Worm (Caenorhabditis elegans): ENCODE data around the gene srsx-21.

The srsx-21 gene

DNA sequence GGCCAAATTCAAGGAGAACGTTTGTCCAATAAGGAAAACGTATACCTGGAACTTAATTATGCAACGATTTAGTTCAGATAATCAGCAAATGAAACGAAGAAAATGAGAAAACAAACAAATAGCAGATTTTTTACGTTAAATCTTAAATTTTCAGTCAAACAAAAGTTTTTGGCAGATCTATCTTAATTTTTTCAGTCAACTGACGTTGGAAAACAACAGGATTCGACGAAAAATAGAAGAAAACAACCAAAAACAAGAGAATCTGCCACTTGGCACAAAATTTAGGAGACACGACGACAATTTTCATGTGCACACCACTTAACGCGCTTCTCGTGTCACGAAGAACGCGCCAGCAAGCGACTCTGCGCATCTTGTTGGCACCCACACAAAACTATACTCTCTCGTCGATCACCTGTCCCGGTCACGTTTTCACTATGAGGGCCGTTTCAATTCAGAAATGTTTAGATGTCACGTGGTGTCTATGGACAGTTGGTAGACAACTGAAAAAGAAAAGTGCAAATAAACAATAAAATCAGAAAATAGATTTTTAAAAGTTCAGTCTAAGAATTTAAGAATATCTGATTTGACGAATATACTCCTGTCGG is 48.0 kb upstream of the srsx-21 start, which contains the start of gene ztf-7 (continued):
- TF ChIP-seq egl-44 (GFP tag; IDR thresholded peaks at IDR 0.05) (peak; percentile 68), pbrm-1 (GFP tag; IDR thresholded peaks at IDR 0.05) (peak; percentile 97), C06A6.2 (GFP tag; conservative IDR thresholded peaks at IDR 0.05) (peak; percentile 93), mel-28 (tag; optimal IDR thresholded peaks at IDR 0.05; ENCODE audit: borderline replicate concordance) (no peak), ets-4 (GFP tag; optimal IDR thresholded peaks at IDR 0.05) (peak; percentile 86), snpc-4 (GFP tag; optimal IDR thresholded peaks at IDR 0.05) (peak; percentile 67), snpc-4 (tag; optimal IDR thresholded peaks at IDR 0.05) (peak in 3 of 4 experiments; percentile 77 to 87 (median 84)), sdz-38 (tag; optimal IDR thresholded peaks at IDR 0.05) (no peak), ccch-3 (GFP tag; optimal IDR thresholded peaks at IDR 0.05) (no peak), nhr-27 (tag; optimal IDR thresholded peaks at IDR 0.05) (peak; percentile 8), snpc-3.4 (tag; optimal IDR thresholded peaks at IDR 0.05) (no peak), Y53G8AR.9 (GFP tag; conservative IDR thresholded peaks at IDR 0.05) (peak; percentile 95), athp-1 (tag; optimal IDR thresholded peaks at IDR 0.05) (peak; percentile 61), F39B2.1 (GFP tag; IDR thresholded peaks at IDR 0.05) (no peak), Y56A3A.18 (GFP tag; IDR thresholded peaks at IDR 0.05) (peak; percentile 94), hsf-1 (GFP tag; IDR thresholded peaks at IDR 0.05) (peak; percentile 62; the same call in 1 of the 2 replicates), ztf-18 (tag; optimal IDR thresholded peaks at IDR 0.05) (peak; percentile 98), hmg-20 (GFP tag; IDR thresholded peaks at IDR 0.05) (peak; percentile 63), lin-40 (tag; optimal IDR thresholded peaks at IDR 0.05) (peak; percentile 97), dpff-1 (tag; optimal IDR thresholded peaks at IDR 0.05) (no peak), chd-7 (tag; optimal IDR thresholded peaks at IDR 0.05) (peak; percentile 90), attf-5 (GFP tag; optimal IDR thresholded peaks at IDR 0.05) (peak; percentile 97), aptf-3 (GFP tag; IDR thresholded peaks at IDR 0.05) (no peak), F33H1.4 (GFP tag; IDR thresholded peaks at IDR 0.05) (peak; percentile 62), sptf-2 (GFP tag; optimal IDR thresholded peaks at IDR 0.05) (no peak), attf-6 (GFP tag; IDR thresholded peaks at IDR 0.05) (0 out of 2 replicates have a peak, but pooled peaks have one; percentile 11), ZK185.1 (tag; optimal IDR thresholded peaks at IDR 0.05; ENCODE audit: poor library complexity, severe bottlenecking) (peak; percentile 78), snpc-1.3 (tag; optimal IDR thresholded peaks at IDR 0.05; ENCODE audit: insufficient read depth) (no peak)

DNA sequence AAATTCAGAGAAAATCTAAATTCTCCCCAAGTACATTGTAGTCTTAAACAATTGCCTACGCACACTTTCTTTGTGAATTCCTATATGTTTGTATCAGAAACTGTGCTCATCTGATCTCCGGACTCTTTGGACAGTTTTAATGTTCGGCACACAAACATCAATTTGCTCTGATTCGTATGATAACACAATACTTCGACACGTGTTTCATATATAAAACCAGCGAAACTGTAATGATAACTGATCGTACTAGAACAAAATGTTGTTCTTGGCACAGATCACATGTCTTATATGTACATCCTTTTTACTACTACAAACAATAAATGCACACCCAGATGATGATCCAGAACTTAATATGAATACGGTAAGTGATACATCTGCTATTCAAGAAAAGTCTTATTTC is 46.4 kb upstream of the srsx-21 start, which contains the start of gene lipl-2:
TSS of gene lipl-2 (plus strand) at position 236 of the 400 bp plus-strand sequence.
- TF ChIP-seq K11D2.4 (GFP tag; IDR thresholded peaks at IDR 0.05): no peak
- TF ChIP-seq tbp1 (GFP tag; optimal IDR thresholded peaks at IDR 0.05): peak; percentile 8
- TF ChIP-seq him-1 (tag; optimal IDR thresholded peaks at IDR 0.05): no peak
- peak; percentile 68 for TF ChIP-seq nhr-80 (tag; optimal IDR thresholded peaks at IDR 0.05)
- TF ChIP-seq lsl-1 (GFP tag; optimal IDR thresholded peaks at IDR 0.05): no peak
- no peak for TF ChIP-seq snpc-1.1 (tag; optimal IDR thresholded peaks at IDR 0.05; ENCODE audit: insufficient read depth)
- TF ChIP-seq let-607 (tag; optimal IDR thresholded peaks at IDR 0.05): peak in 1 of 2 experiments; percentile 57
- TF ChIP-seq ZK185.1 (tag; optimal IDR thresholded peaks at IDR 0.05; ENCODE audit: poor library complexity, severe bottlenecking): no peak

DNA sequence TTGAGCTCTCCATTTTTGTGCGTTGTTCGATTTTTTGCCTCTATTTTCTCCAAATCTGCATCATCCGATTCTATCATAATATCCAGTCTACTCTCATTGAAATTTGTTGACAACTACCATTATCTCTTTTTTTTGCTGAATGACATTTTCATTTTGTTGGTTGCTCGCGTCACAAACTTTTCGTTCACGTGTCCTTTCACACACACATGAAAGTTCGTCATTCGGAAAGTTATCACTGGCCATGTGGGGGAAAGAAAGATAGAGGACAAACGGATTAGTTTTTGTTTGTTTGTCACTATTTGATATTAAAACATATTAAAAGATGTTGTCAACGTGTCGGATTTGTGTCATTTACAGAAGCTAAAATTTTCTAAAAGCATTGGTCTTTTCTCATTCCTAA is 42.8 kb upstream of the srsx-21 start:
- peak in 1 of 2 experiments; percentile 52 for TF ChIP-seq let-607 (tag; optimal IDR thresholded peaks at IDR 0.05)
- no peak for TF ChIP-seq tbp1 (GFP tag; optimal IDR thresholded peaks at IDR 0.05)
- TF ChIP-seq nhr-80 (tag; optimal IDR thresholded peaks at IDR 0.05): peak; percentile 30
- TF ChIP-seq T26A5.8 (tag; optimal IDR thresholded peaks at IDR 0.05): no peak
